Worm (Caenorhabditis elegans): ENCODE results near the gene C06B8.3.

The C06B8.3 gene

DNA sequence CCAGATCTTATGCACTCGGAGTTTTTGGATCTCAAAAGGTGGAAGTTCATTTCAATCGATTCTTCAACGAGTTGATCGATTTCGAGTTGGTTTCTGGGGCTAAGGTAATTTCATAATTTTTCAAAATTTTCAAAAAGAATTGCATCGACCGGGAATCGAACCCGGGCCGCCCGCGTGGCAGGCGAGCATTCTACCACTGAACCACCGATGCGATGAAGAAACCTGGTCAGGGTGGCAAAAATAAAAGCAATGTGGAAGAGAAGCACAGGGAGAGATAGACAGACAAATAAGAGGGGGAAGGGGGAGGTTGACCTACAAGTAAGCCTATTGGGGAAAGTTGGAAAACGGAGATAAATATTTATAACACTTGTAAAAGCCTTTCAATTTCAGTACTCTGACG, 20.6 kb upstream of the C06B8.3 start (continued):
- TF ChIP-seq lin-1 (GFP tag; IDR thresholded peaks at IDR 0.05), result peak; percentile 23; the same call in 1 of the 2 replicates
- no peak for TF ChIP-seq nhr-76 (tag; optimal IDR thresholded peaks at IDR 0.05)
- peak; percentile 62; the same call in 1 of the 2 replicates for TF ChIP-seq ceh-44 (GFP tag; IDR thresholded peaks at IDR 0.05)
- TF ChIP-seq lim-7 (GFP tag; IDR thresholded peaks at IDR 0.05), result peak; percentile 90
- TF ChIP-seq php-3 (GFP tag; IDR thresholded peaks at IDR 0.05), result 0 out of 2 replicates have a peak, but pooled peaks have one; percentile 39
- TF ChIP-seq rbr-2 (tag; optimal IDR thresholded peaks at IDR 0.05), result peak; percentile 55
- TF ChIP-seq hmg-1.1 (GFP tag; IDR thresholded peaks at IDR 0.05), result peak; percentile 48; the same call in 1 of the 2 replicates
- TF ChIP-seq mdl-1 (tag; optimal IDR thresholded peaks at IDR 0.05), result peak in 1 of 2 experiments; percentile 29
- 0 out of 2 replicates have a peak, but pooled peaks have one; percentile 6 for TF ChIP-seq F44E2.7 (GFP tag; IDR thresholded peaks at IDR 0.05)
- TF ChIP-seq ceh-20 (GFP tag; IDR thresholded peaks at IDR 0.05), result peak; percentile 68
- TF ChIP-seq lin-15B (tag; optimal IDR thresholded peaks at IDR 0.05), result no peak
- TF ChIP-seq R02D3.7 (tag; optimal IDR thresholded peaks at IDR 0.05), result no peak
- no peak for TF ChIP-seq nhr-11 (tag; optimal IDR thresholded peaks at IDR 0.05)
- TF ChIP-seq F26F4.8 (GFP tag; conservative IDR thresholded peaks at IDR 0.05), result 0 out of 2 replicates have a peak, but pooled peaks have one; percentile 49
- peak; percentile 28 for TF ChIP-seq spr-1 (tag; optimal IDR thresholded peaks at IDR 0.05)

- TF ChIP-seq unc-62 (GFP tag; optimal IDR thresholded peaks at IDR 0.05 in 1 of 2), result peak in 1 of 2 experiments; percentile 76
- TF ChIP-seq unc-62 (tag; optimal IDR thresholded peaks at IDR 0.05), result no peak
- no peak for TF ChIP-seq unc-39 (tag; optimal IDR thresholded peaks at IDR 0.05)
Measured at ce11 chrV:15503603-15504002, 19.2 kb upstream of the C06B8.3 start.

- peak; percentile 50 for TF ChIP-seq dve-1 (tag; optimal IDR thresholded peaks at IDR 0.05; ENCODE audit: insufficient read depth)
- no peak for TF ChIP-seq saeg-2 (GFP tag; IDR thresholded peaks at IDR 0.05)
- TF ChIP-seq mes-2 (tag; optimal IDR thresholded peaks at IDR 0.05; ENCODE audit: poor library complexity, severe bottlenecking), result peak; percentile 1
- TF ChIP-seq hlh-11 (tag; optimal IDR thresholded peaks at IDR 0.05), result peak; percentile 24
- no peak for TF ChIP-seq Y105C5A.15 (GFP tag; IDR thresholded peaks at IDR 0.05)
- TF ChIP-seq aha-1 (tag), result no peak
- TF ChIP-seq daf-16 (GFP tag; optimal IDR thresholded peaks at IDR 0.05), result no peak
- peak; percentile 51 for TF ChIP-seq daf-16 (tag; optimal IDR thresholded peaks at IDR 0.05)
Measured at ce11 chrV:15499099-15499498, 14.7 kb upstream of the C06B8.3 start.

- TF ChIP-seq snpc-4 (tag; optimal IDR thresholded peaks at IDR 0.05) (no peak), cey-2 (tag; optimal IDR thresholded peaks at IDR 0.05; ENCODE audit: borderline replicate concordance, insufficient read depth) (no peak), R02D3.7 (tag; optimal IDR thresholded peaks at IDR 0.05) (no peak), daf-16 (GFP tag; optimal IDR thresholded peaks at IDR 0.05) (no peak), daf-16 (tag; optimal IDR thresholded peaks at IDR 0.05) (no peak), nhr-11 (tag; optimal IDR thresholded peaks at IDR 0.05) (no peak), unc-62 (GFP tag; optimal IDR thresholded peaks at IDR 0.05 in 1 of 2) (no peak), unc-62 (tag; optimal IDR thresholded peaks at IDR 0.05) (no peak), T20F7.1 (GFP tag; optimal IDR thresholded peaks at IDR 0.05) (no peak), zfp-2 (tag; optimal IDR thresholded peaks at IDR 0.05) (no peak), F26F4.8 (GFP tag; conservative IDR thresholded peaks at IDR 0.05) (no peak), aha-1 (tag) (no peak), saeg-2 (GFP tag; IDR thresholded peaks at IDR 0.05) (no peak), arid-1 (GFP tag; conservative IDR thresholded peaks at IDR 0.05) (no peak), hlh-11 (tag; optimal IDR thresholded peaks at IDR 0.05) (no peak), ama-1 (optimal IDR thresholded peaks at IDR 0.05) (no peak), nhr-111 (GFP tag; optimal IDR thresholded peaks at IDR 0.05) (no peak), set-16 (GFP tag; IDR thresholded peaks at IDR 0.05) (no peak), php-3 (GFP tag; IDR thresholded peaks at IDR 0.05) (no peak), nhr-102 (tag; optimal IDR thresholded peaks at IDR 0.05) (no peak)
Measured at ce11 chrV:15498434-15498833, 14.0 kb upstream of the C06B8.3 start, which contains the start of gene C06B8.7. Gene C06B8.7, plus strand, starts transcription at chrV:15498734.
